Worm (Caenorhabditis elegans): ENCODE results near the gene C16E9.1.

DNA sequence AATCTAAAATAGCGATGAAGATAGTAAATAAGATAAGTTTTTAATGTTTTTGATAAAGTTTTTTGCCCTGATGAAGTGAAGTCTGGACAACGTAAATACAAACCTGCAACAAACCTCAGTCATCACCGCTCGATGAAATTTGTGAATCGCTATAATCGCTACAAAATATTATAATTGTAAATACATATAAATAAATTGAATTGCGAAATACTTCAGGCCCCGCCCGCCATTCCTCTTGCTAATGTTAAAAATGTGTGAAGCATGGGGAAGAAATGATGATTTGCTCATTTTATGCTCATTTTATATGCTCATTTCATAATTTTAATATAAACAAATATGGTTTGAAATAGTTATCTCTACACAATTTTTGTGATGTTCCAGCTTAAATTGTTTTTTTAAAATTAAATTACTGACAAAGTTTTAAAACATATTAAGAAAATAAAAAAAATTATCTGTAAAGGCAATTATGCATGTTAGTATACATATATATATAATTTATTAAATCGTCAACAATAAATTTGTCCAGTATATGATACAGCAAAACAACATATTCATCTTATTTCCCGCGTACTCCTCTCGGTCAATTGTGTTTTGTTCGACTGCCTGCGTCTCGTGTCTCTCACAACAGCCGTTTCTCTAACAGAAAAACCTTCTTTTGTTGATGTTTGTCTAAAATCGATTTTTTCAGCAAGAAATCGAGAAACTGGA lies 35.8 kb upstream of the C16E9.1 start, which contains the start of gene sid-5:
- TF ChIP-seq K12H6.12 (tag; optimal IDR thresholded peaks at IDR 0.05) (no peak), nfya-2 (GFP tag; IDR thresholded peaks at IDR 0.05) (no peak), let-526 (GFP tag; IDR thresholded peaks at IDR 0.05) (no peak), B0261.1 (tag; optimal IDR thresholded peaks at IDR 0.05) (no peak)

Data from whole organism, young adult.